Fruit fly (Drosophila melanogaster): ENCODE results near the gene Cda4.

Gene Cda4

DNA sequence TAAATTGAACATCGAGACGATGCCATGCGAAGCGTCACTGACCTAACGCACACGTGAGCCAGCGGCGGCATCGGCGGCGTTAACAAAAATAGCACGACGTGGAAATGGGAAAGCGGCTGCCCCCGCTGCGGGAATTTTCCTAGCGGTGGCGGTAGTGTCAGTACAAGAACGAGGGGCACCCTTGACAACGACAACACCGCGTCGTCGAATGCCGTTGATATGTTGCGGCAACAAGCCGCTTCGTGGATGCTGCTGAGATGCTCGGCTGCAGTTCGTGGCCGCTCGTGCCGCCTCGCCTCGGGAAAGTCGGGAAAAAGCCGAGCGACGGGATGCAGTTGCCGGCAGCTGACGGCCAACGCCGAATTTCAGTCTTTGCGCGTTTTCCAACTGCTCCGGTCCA is 24.4 kb upstream of the Cda4 start (continued):
- no peak for TF ChIP-seq CG5953 (GFP tag; IDR thresholded peaks at IDR 0.05)
- TF ChIP-seq CG11504 (tag; optimal IDR thresholded peaks at IDR 0.05), result peak; percentile 98
- no peak for TF ChIP-seq H15 (GFP tag; IDR thresholded peaks at IDR 0.05)
- TF ChIP-seq CG12942 (GFP tag; optimal IDR thresholded peaks at IDR 0.05), result no peak
- peak; percentile 41; the same call in 1 of the 3 replicates for TF ChIP-seq ci (GFP tag; IDR thresholded peaks at IDR 0.05)
- no peak for TF ChIP-seq Elba2 (GFP tag; optimal IDR thresholded peaks at IDR 0.05)
- TF ChIP-seq pnt (GFP tag; optimal IDR thresholded peaks at IDR 0.05), result no peak
- TF ChIP-seq CG2199 (GFP tag; IDR thresholded peaks at IDR 0.05), result peak; percentile 78; the same call in 2 of the 3 replicates
- no peak for TF ChIP-seq chm (GFP tag; IDR thresholded peaks at IDR 0.05)
- TF ChIP-seq CG7372 (GFP tag; IDR thresholded peaks at IDR 0.05), result no peak
- TF ChIP-seq CG17385 (GFP tag; optimal IDR thresholded peaks at IDR 0.05), result no peak
- no peak for TF ChIP-seq yki (optimal IDR thresholded peaks at IDR 0.05)
- no peak for TF ChIP-seq her (GFP tag; optimal IDR thresholded peaks at IDR 0.05)
- TF ChIP-seq Scr (GFP tag; IDR thresholded peaks at IDR 0.05; ENCODE audit: partially characterized antibody), result no peak
- TF ChIP-seq Fer2 (tag; optimal IDR thresholded peaks at IDR 0.05), result no peak
- no peak for TF ChIP-seq Optix (GFP tag; IDR thresholded peaks at IDR 0.05)
- TF ChIP-seq CG3995 (GFP tag; optimal IDR thresholded peaks at IDR 0.05), result no peak
- TF ChIP-seq ems (GFP tag; optimal IDR thresholded peaks at IDR 0.05), result no peak
- peak; percentile 69 for TF ChIP-seq Jarid2 (GFP tag; optimal IDR thresholded peaks at IDR 0.05)

DNA sequence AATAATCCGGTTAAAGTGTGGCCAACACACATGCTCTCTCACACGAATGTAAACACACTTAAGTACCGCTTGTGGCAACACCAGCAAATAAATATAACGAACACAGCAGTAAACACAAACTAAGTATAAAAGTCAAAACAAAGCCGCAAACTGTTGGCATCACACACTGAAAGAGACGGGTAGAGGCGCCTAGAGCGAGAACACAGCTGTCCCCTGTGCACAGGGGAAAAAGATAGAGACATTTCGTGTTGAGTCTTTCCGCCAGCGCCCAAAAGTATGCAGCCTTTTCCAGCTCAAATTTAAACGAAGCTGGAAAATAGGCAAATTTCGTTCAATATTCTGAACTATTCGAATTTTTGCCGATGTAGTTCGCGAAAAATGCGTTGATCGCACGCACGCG is 19.9 kb upstream of the Cda4 start:
- peak; percentile 34 for TF ChIP-seq CTCF (GFP tag; optimal IDR thresholded peaks at IDR 0.05)
- TF ChIP-seq stwl (tag; optimal IDR thresholded peaks at IDR 0.05), result peak; percentile 51
- peak; percentile 87; the same call in 2 of the 3 replicates for TF ChIP-seq CG2199 (GFP tag; IDR thresholded peaks at IDR 0.05)
- no peak for TF ChIP-seq hth (optimal IDR thresholded peaks at IDR 0.05)
- TF ChIP-seq HLH3B (GFP tag; IDR thresholded peaks at IDR 0.05), result no peak
- TF ChIP-seq sens (GFP tag), result peak; percentile 21
- no peak for TF ChIP-seq Sox100B (GFP tag; optimal IDR thresholded peaks at IDR 0.05)
- TF ChIP-seq CG10321 (GFP tag; IDR thresholded peaks at IDR 0.05), result peak; percentile 85
- TF ChIP-seq da (GFP tag; optimal IDR thresholded peaks at IDR 0.05), result no peak
- TF ChIP-seq CG32767 (GFP tag; IDR thresholded peaks at IDR 0.05), result no peak
- peak; percentile 55 for TF ChIP-seq CG1832 (GFP tag; optimal IDR thresholded peaks at IDR 0.05)
- no peak for TF ChIP-seq CG6654 (GFP tag; optimal IDR thresholded peaks at IDR 0.05)
- TF ChIP-seq CG12391 (tag; optimal IDR thresholded peaks at IDR 0.05), result no peak
- no peak for TF ChIP-seq Taf1 (GFP tag; IDR thresholded peaks at IDR 0.05)
- TF ChIP-seq CG6791 (GFP tag; IDR thresholded peaks at IDR 0.05; ENCODE audit: partially characterized antibody), result no peak
- TF ChIP-seq Spps (tag; optimal IDR thresholded peaks at IDR 0.05), result no peak
- TF ChIP-seq CG13287 (GFP tag; IDR thresholded peaks at IDR 0.05; ENCODE audit: partially characterized antibody), result peak; percentile 9; the same call in 1 of the 2 replicates
- no peak for TF ChIP-seq CG14050 (GFP tag; IDR thresholded peaks at IDR 0.05)
- TF ChIP-seq CG11504 (tag; optimal IDR thresholded peaks at IDR 0.05), result peak; percentile 24
- TF ChIP-seq hkb (optimal IDR thresholded peaks at IDR 0.05), result no peak
- TF ChIP-seq hkb (GFP tag; IDR thresholded peaks at IDR 0.05), result no peak
- no peak for TF ChIP-seq dan (GFP tag; IDR thresholded peaks at IDR 0.05)

DNA sequence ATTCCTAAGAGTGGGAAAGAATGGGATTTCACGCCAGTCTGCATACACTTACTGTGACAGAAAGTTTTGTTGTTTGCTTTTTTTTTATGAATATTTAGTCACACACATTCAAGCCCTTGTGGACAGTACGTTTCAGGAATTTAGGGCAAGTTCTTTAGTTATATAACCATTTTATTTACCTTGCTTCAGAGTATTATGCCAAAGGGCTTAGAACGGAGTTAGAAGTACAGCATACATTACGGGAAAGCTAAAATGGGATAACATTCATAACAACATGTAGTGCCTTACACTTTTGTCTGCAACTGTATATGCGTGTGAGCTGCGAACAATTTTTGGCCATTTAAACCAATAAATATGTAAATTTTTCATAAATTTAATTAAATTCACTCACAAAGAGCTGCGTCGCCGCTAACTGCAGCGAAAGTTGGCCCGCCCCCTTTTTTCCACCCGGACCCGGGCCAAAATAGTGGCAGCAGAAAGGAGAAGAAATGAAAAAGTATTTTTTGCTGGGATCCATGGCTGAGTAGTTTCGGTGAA is 4.3 kb upstream of the Cda4 start:
- no peak for TF ChIP-seq pum (GFP tag; optimal IDR thresholded peaks at IDR 0.05)
- TF ChIP-seq CG7556 (GFP tag; optimal IDR thresholded peaks at IDR 0.05), result no peak
- no peak for TF ChIP-seq CG3065 (GFP tag; optimal IDR thresholded peaks at IDR 0.05)
- TF ChIP-seq ato (GFP tag; IDR thresholded peaks at IDR 0.05; ENCODE audit: partially characterized antibody), result no peak
- no peak for TF ChIP-seq CG4854 (GFP tag; optimal IDR thresholded peaks at IDR 0.05)
- no peak for TF ChIP-seq CG32767 (GFP tag; IDR thresholded peaks at IDR 0.05)
- TF ChIP-seq gt (GFP tag; IDR thresholded peaks at IDR 0.05), result no peak
- peak; percentile 4 for TF ChIP-seq Asciz (GFP tag; optimal IDR thresholded peaks at IDR 0.05)
- no peak for TF ChIP-seq CG18476 (GFP tag; optimal IDR thresholded peaks at IDR 0.05)
- peak; percentile 15 for TF ChIP-seq ind (GFP tag; optimal IDR thresholded peaks at IDR 0.05)
- TF ChIP-seq Fer3 (tag; optimal IDR thresholded peaks at IDR 0.05), result no peak
- no peak for TF ChIP-seq kni (GFP tag; optimal IDR thresholded peaks at IDR 0.05)
- TF ChIP-seq Pdp1 (GFP tag; optimal IDR thresholded peaks at IDR 0.05), result peak in 1 of 2 experiments; percentile 67
- no peak for TF ChIP-seq tup (GFP tag; optimal IDR thresholded peaks at IDR 0.05)
- TF ChIP-seq CG17186 (GFP tag; optimal IDR thresholded peaks at IDR 0.05), result no peak

Data from whole organism, embryonic.